Worm (Caenorhabditis elegans): ENCODE results near the gene F28A12.3.

DNA sequence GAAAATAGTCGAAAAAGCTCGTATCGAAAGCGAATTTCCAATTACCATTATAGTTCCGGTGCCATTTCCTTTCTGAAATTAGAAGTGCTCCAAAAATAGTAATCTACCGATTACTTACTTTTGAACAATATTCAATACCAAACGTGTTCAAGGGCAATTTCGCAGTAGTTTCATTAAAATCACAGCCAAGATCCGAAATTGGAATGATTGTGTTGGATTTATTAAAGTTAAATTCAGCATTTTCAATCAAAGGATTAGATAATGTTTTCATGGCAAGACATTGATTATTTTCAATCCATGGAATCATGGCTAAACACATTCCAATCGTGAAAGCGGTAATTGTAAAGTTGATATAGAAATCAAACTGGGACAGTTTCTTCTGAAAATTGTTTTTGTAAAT lies 8.4 kb downstream of the F28A12.3 start:
- TF ChIP-seq nfya-1 (tag; optimal IDR thresholded peaks at IDR 0.05; ENCODE audit: insufficient read depth) (no peak), mdl-1 (tag; optimal IDR thresholded peaks at IDR 0.05) (no peak), ztf-4 (tag; optimal IDR thresholded peaks at IDR 0.05) (no peak), elt-1 (tag; optimal IDR thresholded peaks at IDR 0.05) (no peak), ceh-82 (tag; optimal IDR thresholded peaks at IDR 0.05) (no peak), fkh-10 (GFP tag; optimal IDR thresholded peaks at IDR 0.05) (no peak), lin-15B (tag; optimal IDR thresholded peaks at IDR 0.05) (no peak), unc-39 (tag; optimal IDR thresholded peaks at IDR 0.05) (no peak), fkh-2 (tag; optimal IDR thresholded peaks at IDR 0.05) (no peak), skn-1 (tag; optimal IDR thresholded peaks at IDR 0.05) (no peak)

All from whole organism, L3 larva.